Worm (Caenorhabditis elegans): Measurements from ENCODE around the gene CD4.1.

The CD4.1 gene

ce11 chrV:5584293-5584776, 22.0 kb upstream of the CD4.1 start, which contains the start of gene pas-6:
Gene pas-6 (minus strand): TSS chrV:5584343.
- TF ChIP-seq nhr-129 (tag; optimal IDR thresholded peaks at IDR 0.05) = peak; percentile 62
- TF ChIP-seq lsy-2 (tag; optimal IDR thresholded peaks at IDR 0.05) = peak; percentile 88 to 98
- TF ChIP-seq unc-55 (GFP tag; optimal IDR thresholded peaks at IDR 0.05) = peak; percentile 62
- TF ChIP-seq nhr-12 (tag; optimal IDR thresholded peaks at IDR 0.05) = no peak
- TF ChIP-seq crh-2 (tag; optimal IDR thresholded peaks at IDR 0.05) = peak; percentile 1
- TF ChIP-seq skn-1 (tag; optimal IDR thresholded peaks at IDR 0.05) = peak; percentile 64
- TF ChIP-seq mab-5 (tag; optimal IDR thresholded peaks at IDR 0.05) = no peak
- TF ChIP-seq R02D3.7 (tag; optimal IDR thresholded peaks at IDR 0.05) = no peak
- peak; percentile 49 for TF ChIP-seq C34F6.9 (tag; optimal IDR thresholded peaks at IDR 0.05)
- TF ChIP-seq gmeb-1 (tag; optimal IDR thresholded peaks at IDR 0.05) = peak; percentile 2

ce11 chrV:5584833-5585232, 21.5 kb upstream of the CD4.1 start, which contains the start of gene CD4.11:
Gene CD4.11 (plus strand): TSS chrV:5585133.
- no peak for TF ChIP-seq ceh-82 (tag; optimal IDR thresholded peaks at IDR 0.05)
- TF ChIP-seq blmp-1 (tag; optimal IDR thresholded peaks at IDR 0.05; ENCODE audit: insufficient read depth) = no peak
- TF ChIP-seq ztf-4 (tag; optimal IDR thresholded peaks at IDR 0.05) = no peak
- no peak for TF ChIP-seq zag-1 (tag; optimal IDR thresholded peaks at IDR 0.05)
- TF ChIP-seq fos-1 (tag; optimal IDR thresholded peaks at IDR 0.05) = no peak
- TF ChIP-seq dmd-4 (tag; optimal IDR thresholded peaks at IDR 0.05) = no peak
- no peak for TF ChIP-seq lin-13 (GFP tag; optimal IDR thresholded peaks at IDR 0.05)
- TF ChIP-seq sma-9 (GFP tag; optimal IDR thresholded peaks at IDR 0.05) = no peak
- TF ChIP-seq sma-9 (tag; optimal IDR thresholded peaks at IDR 0.05) = no peak
- no peak for TF ChIP-seq nhr-6 (tag; optimal IDR thresholded peaks at IDR 0.05)
- no peak for TF ChIP-seq elt-1 (tag; optimal IDR thresholded peaks at IDR 0.05)
- TF ChIP-seq nhr-11 (tag; optimal IDR thresholded peaks at IDR 0.05) = no peak
- no peak for TF ChIP-seq aly-2 (tag; optimal IDR thresholded peaks at IDR 0.05)
- TF ChIP-seq elt-3 (tag; optimal IDR thresholded peaks at IDR 0.05) = no peak
- TF ChIP-seq peb-1 (tag; optimal IDR thresholded peaks at IDR 0.05) = no peak
- no peak for TF ChIP-seq skn-1 (tag; optimal IDR thresholded peaks at IDR 0.05)

- TF ChIP-seq nhr-10 (tag; optimal IDR thresholded peaks at IDR 0.05) (no peak), elt-1 (tag; optimal IDR thresholded peaks at IDR 0.05) (no peak), nhr-21 (tag; optimal IDR thresholded peaks at IDR 0.05) (peak; percentile 6), sma-3 (GFP tag; optimal IDR thresholded peaks at IDR 0.05) (no peak), zag-1 (tag; optimal IDR thresholded peaks at IDR 0.05) (no peak), mbf-1 (tag; optimal IDR thresholded peaks at IDR 0.05) (no peak), lin-11 (tag; optimal IDR thresholded peaks at IDR 0.05) (no peak), ZK546.5 (tag; optimal IDR thresholded peaks at IDR 0.05) (no peak), mdl-1 (tag; optimal IDR thresholded peaks at IDR 0.05) (no peak), ztf-4 (tag; optimal IDR thresholded peaks at IDR 0.05) (no peak), alr-1 (tag; optimal IDR thresholded peaks at IDR 0.05) (no peak), lsy-2 (tag; optimal IDR thresholded peaks at IDR 0.05) (peak in 1 of 2 experiments; percentile 24), F13H6.1 (tag; optimal IDR thresholded peaks at IDR 0.05) (no peak), nhr-129 (tag; optimal IDR thresholded peaks at IDR 0.05) (peak; percentile 90), ceh-82 (tag; optimal IDR thresholded peaks at IDR 0.05) (no peak), unc-39 (tag; optimal IDR thresholded peaks at IDR 0.05) (no peak), ztf-11 (tag; optimal IDR thresholded peaks at IDR 0.05) (no peak), nhr-12 (tag; optimal IDR thresholded peaks at IDR 0.05) (no peak), nhr-11 (tag; optimal IDR thresholded peaks at IDR 0.05) (no peak), Y55F3AM.14 (GFP tag; optimal IDR thresholded peaks at IDR 0.05) (no peak), dmd-4 (tag; optimal IDR thresholded peaks at IDR 0.05) (no peak), fos-1 (tag; optimal IDR thresholded peaks at IDR 0.05) (no peak), unc-55 (GFP tag; optimal IDR thresholded peaks at IDR 0.05) (no peak), R02D3.7 (tag; optimal IDR thresholded peaks at IDR 0.05) (no peak), elt-3 (tag; optimal IDR thresholded peaks at IDR 0.05) (no peak), blmp-1 (tag; optimal IDR thresholded peaks at IDR 0.05; ENCODE audit: insufficient read depth) (no peak), crh-2 (tag; optimal IDR thresholded peaks at IDR 0.05) (no peak), gmeb-1 (tag; optimal IDR thresholded peaks at IDR 0.05) (no peak), snpc-4 (tag; optimal IDR thresholded peaks at IDR 0.05) (peak; percentile 95), nhr-77 (tag; optimal IDR thresholded peaks at IDR 0.05) (no peak), nhr-25 (tag; optimal IDR thresholded peaks at IDR 0.05) (no peak), skn-1 (tag; optimal IDR thresholded peaks at IDR 0.05) (no peak), egl-27 (tag; optimal IDR thresholded peaks at IDR 0.05) (no peak)
These were observed 19.3 kb upstream of the CD4.1 start for ce11 chrV:5587042-5587441.
